Fruit fly (Drosophila melanogaster): Measurements from ENCODE around the gene CG5080.

The CG5080 gene

dm6 chr2L:1116661-1117322 lies 46.9 kb downstream of the CG5080 start:
- TF ChIP-seq kay (GFP tag; ENCODE audit: borderline replicate concordance): peak; percentile 97
- no peak for TF ChIP-seq CG7101 (tag; optimal IDR thresholded peaks at IDR 0.05)
- TF ChIP-seq CG11617 (GFP tag; optimal IDR thresholded peaks at IDR 0.05): no peak
- peak; percentile 18 for TF ChIP-seq CG33017 (tag; optimal IDR thresholded peaks at IDR 0.05)
- TF ChIP-seq cic (GFP tag; optimal IDR thresholded peaks at IDR 0.05): peak; percentile 99
- TF ChIP-seq cnc (optimal IDR thresholded peaks at IDR 0.05): no peak
- TF ChIP-seq bab1 (GFP tag; optimal IDR thresholded peaks at IDR 0.05): no peak
- peak; percentile 82 for TF ChIP-seq CG12768 (GFP tag; optimal IDR thresholded peaks at IDR 0.05)
- peak; percentile 57 for TF ChIP-seq Mnt (GFP tag; optimal IDR thresholded peaks at IDR 0.05)
- peak; percentile 26 for TF ChIP-seq toe (GFP tag; optimal IDR thresholded peaks at IDR 0.05)
- TF ChIP-seq tj (GFP tag; optimal IDR thresholded peaks at IDR 0.05): no peak
- TF ChIP-seq Crg-1 (GFP tag; optimal IDR thresholded peaks at IDR 0.05): no peak
- peak; percentile 26 for TF ChIP-seq CG7045 (GFP tag; optimal IDR thresholded peaks at IDR 0.05)
- TF ChIP-seq ovo (GFP tag; optimal IDR thresholded peaks at IDR 0.05): no peak
- no peak for TF ChIP-seq CG1620 (GFP tag; optimal IDR thresholded peaks at IDR 0.05)
- peak; percentile 34 for TF ChIP-seq Hr96 (GFP tag; optimal IDR thresholded peaks at IDR 0.05)
- no peak for TF ChIP-seq CG14711 (tag; optimal IDR thresholded peaks at IDR 0.05)

- TF ChIP-seq kay (GFP tag; ENCODE audit: borderline replicate concordance): no peak
- TF ChIP-seq cnc (optimal IDR thresholded peaks at IDR 0.05): no peak
- TF ChIP-seq Clk (GFP tag; optimal IDR thresholded peaks at IDR 0.05): peak; percentile 49
- TF ChIP-seq bab1 (GFP tag; optimal IDR thresholded peaks at IDR 0.05): no peak
- peak; percentile 9 for TF ChIP-seq CG33017 (tag; optimal IDR thresholded peaks at IDR 0.05)
- TF ChIP-seq ovo (GFP tag; optimal IDR thresholded peaks at IDR 0.05): peak; percentile 1
- no peak for TF ChIP-seq CG7101 (tag; optimal IDR thresholded peaks at IDR 0.05)
- TF ChIP-seq tj (GFP tag; optimal IDR thresholded peaks at IDR 0.05): peak; percentile 8
- TF ChIP-seq cic (GFP tag; optimal IDR thresholded peaks at IDR 0.05): peak; percentile 45
- no peak for TF ChIP-seq CG14711 (tag; optimal IDR thresholded peaks at IDR 0.05)
- no peak for TF ChIP-seq CG11617 (GFP tag; optimal IDR thresholded peaks at IDR 0.05)
- TF ChIP-seq CG12768 (GFP tag; optimal IDR thresholded peaks at IDR 0.05): peak; percentile 6
- TF ChIP-seq toe (GFP tag; optimal IDR thresholded peaks at IDR 0.05): no peak
- TF ChIP-seq pad (GFP tag; optimal IDR thresholded peaks at IDR 0.05): no peak
- TF ChIP-seq CG5204 (GFP tag; optimal IDR thresholded peaks at IDR 0.05): no peak
- TF ChIP-seq Crg-1 (GFP tag; optimal IDR thresholded peaks at IDR 0.05): no peak
- no peak for TF ChIP-seq CG1620 (GFP tag; optimal IDR thresholded peaks at IDR 0.05)
- TF ChIP-seq CG7045 (GFP tag; optimal IDR thresholded peaks at IDR 0.05): no peak
- TF ChIP-seq Mnt (GFP tag; optimal IDR thresholded peaks at IDR 0.05): peak; percentile 2
Measured at dm6 chr2L:1114230-1114629, 49.5 kb downstream of the CG5080 start.

- TF ChIP-seq CG12768 (GFP tag; optimal IDR thresholded peaks at IDR 0.05) (no peak), CG1620 (GFP tag; optimal IDR thresholded peaks at IDR 0.05) (no peak), Clk (GFP tag; optimal IDR thresholded peaks at IDR 0.05) (no peak), cic (GFP tag; optimal IDR thresholded peaks at IDR 0.05) (no peak), ovo (GFP tag; optimal IDR thresholded peaks at IDR 0.05) (no peak), CG33017 (tag; optimal IDR thresholded peaks at IDR 0.05) (no peak), bab1 (GFP tag; optimal IDR thresholded peaks at IDR 0.05) (no peak), CG7101 (tag; optimal IDR thresholded peaks at IDR 0.05) (no peak), Crg-1 (GFP tag; optimal IDR thresholded peaks at IDR 0.05) (no peak), tj (GFP tag; optimal IDR thresholded peaks at IDR 0.05) (no peak), Hr96 (GFP tag; optimal IDR thresholded peaks at IDR 0.05) (no peak), CG14711 (tag; optimal IDR thresholded peaks at IDR 0.05) (no peak), cnc (optimal IDR thresholded peaks at IDR 0.05) (no peak), pad (GFP tag; optimal IDR thresholded peaks at IDR 0.05) (no peak), CG5204 (GFP tag; optimal IDR thresholded peaks at IDR 0.05) (no peak), toe (GFP tag; optimal IDR thresholded peaks at IDR 0.05) (no peak), Mnt (GFP tag; optimal IDR thresholded peaks at IDR 0.05) (no peak), CG7045 (GFP tag; optimal IDR thresholded peaks at IDR 0.05) (no peak), CG11617 (GFP tag; optimal IDR thresholded peaks at IDR 0.05) (no peak), kay (GFP tag; ENCODE audit: borderline replicate concordance) (no peak)
Measured at dm6 chr2L:1112641-1113040, 51.0 kb downstream of the CG5080 start, which contains the start of gene CG14340. CG14340 (plus strand) TSS chr2L:1112941.
